Worm (Caenorhabditis elegans) whole organism, young adult: ENCODE data around the gene frm-5.1.
A peak's percentile ranks its signal among the peaks of the same experiment; 100 is the strongest.
"Not testable (repeated sequence)": the region's sequence is repeated elsewhere in the genome, so short reads cannot be mapped to it uniquely, and the experiment has no call there.

ENCODE experiments used
- B0336.3 ChIP-seq: fragments of 200-800 bp; sonication (Bioruptor generic); IDR thresholded peaks from 2 replicates; pipeline ENCODE4 v1.3.6; 2022; ENCODE audit warnings: missing genetic modification characterization, missing compliant biosample characterization
- C06A6.2 ChIP-seq: fragments of 200-800 bp; sonication (Bioruptor generic); conservative IDR thresholded peaks from 2 replicates; pipeline ENCODE4 v1.3.6; 2022; ENCODE audit warnings: missing genetic modification characterization, missing compliant biosample characterization
- D2030.7 ChIP-seq: fragments of 200-800 bp; sonication (Bioruptor generic); IDR thresholded peaks from 2 replicates; pipeline ENCODE4 v1.3.6; 2022; ENCODE audit warnings: missing genetic modification reagents, missing genetic modification characterization, missing compliant biosample characterization
- F23B12.7 ChIP-seq: sonication (generic microtip); optimal IDR thresholded peaks from 2 replicates; lab custom pipeline; 2017; ENCODE audit warnings: missing genetic modification characterization, mild to moderate bottlenecking, missing compliant biosample characterization, antibody characterized with exemption, moderate library complexity; ENCODE audit not compliant: insufficient read depth
- Y53F4B.3 ChIP-seq: fragments of 200-800 bp; sonication (Bioruptor generic); IDR thresholded peaks from 2 replicates; pipeline ENCODE4 v1.3.6; 2022; ENCODE audit warnings: missing genetic modification reagents, missing genetic modification characterization, missing compliant biosample characterization
- ama-1 ChIP-seq, 3 experiments: fragments of 150-350 bp in 1 of 3; sonication (generic microtip) in 2 of 3; optimal IDR thresholded peaks; 2 replicates each; lab custom pipeline; 2014 to 2018; ENCODE audit warnings: missing biosample characterization in 2 of 3, missing genetic modification characterization in 2 of 3, missing genetic modification reagents in 2 of 3
- cebp-1 ChIP-seq, 2 experiments: fragments of 200-800 bp in 1 of 2; sonication (Bioruptor generic) in 1 of 2; sonication (generic microtip) in 1 of 2; IDR thresholded peaks in 1 of 2; optimal IDR thresholded peaks in 1 of 2; 2 replicates each; pipeline versions ENCODE4 v1.3.6 to Lab custom; 2017 to 2022; ENCODE audit warnings: missing compliant biosample characterization in 2 of 2, missing genetic modification characterization in 2 of 2, mild to moderate bottlenecking in 1 of 2, missing genetic modification reagents in 1 of 2, moderate library complexity in 1 of 2
- ceh-27 ChIP-seq: fragments of 200-800 bp; sonication (Bioruptor generic); optimal IDR thresholded peaks from 2 replicates; lab custom pipeline; 2018; ENCODE audit warnings: mild to moderate bottlenecking, missing genetic modification characterization, moderate library complexity, missing compliant biosample characterization
- chd-7 ChIP-seq: sonication (generic microtip); optimal IDR thresholded peaks from 2 replicates; lab custom pipeline; 2016; ENCODE audit warnings: mild to moderate bottlenecking, missing genetic modification characterization, moderate library complexity, missing compliant biosample characterization
- dox-1 ChIP-seq: fragments of 200-800 bp; sonication (Bioruptor generic); IDR thresholded peaks from 2 replicates; pipeline ENCODE4 v1.3.6; 2022; ENCODE audit warnings: missing genetic modification reagents, missing genetic modification characterization, missing compliant biosample characterization
- efl-1 ChIP-seq: fragments of 150-350 bp; optimal IDR thresholded peaks from 2 replicates; lab custom pipeline; 2014; ENCODE audit warnings: missing biosample characterization, missing genetic modification reagents, missing genetic modification characterization
- egl-18 ChIP-seq: fragments of 200-800 bp; sonication (Bioruptor generic); IDR thresholded peaks from 2 replicates; pipeline ENCODE4 v1.3.6; 2022; ENCODE audit warnings: missing genetic modification reagents, missing genetic modification characterization, missing compliant biosample characterization
- hmg-1.2 ChIP-seq: fragments of 200-800 bp; sonication (Bioruptor generic); IDR thresholded peaks from 2 replicates; pipeline ENCODE4 v1.3.6; 2022; ENCODE audit warnings: missing genetic modification reagents, missing genetic modification characterization, missing compliant biosample characterization
- mcd-1 ChIP-seq: fragments of 200-800 bp; sonication (Bioruptor generic); IDR thresholded peaks from 2 replicates; pipeline ENCODE4 v1.3.6; 2022; ENCODE audit warnings: missing genetic modification reagents, missing genetic modification characterization, missing compliant biosample characterization
- nfya-2 ChIP-seq: fragments of 200-800 bp; sonication (Bioruptor generic); IDR thresholded peaks from 2 replicates; pipeline ENCODE4 v1.3.6; 2022; ENCODE audit warnings: missing genetic modification reagents, missing genetic modification characterization, missing compliant biosample characterization
- nhr-80 ChIP-seq: sonication (generic microtip); optimal IDR thresholded peaks from 2 replicates; lab custom pipeline; 2016; ENCODE audit warnings: missing genetic modification characterization, missing compliant biosample characterization
- rpc-1 ChIP-seq, 2 experiments: fragments of 150-350 bp in 1 of 2; sonication (generic microtip) in 1 of 2; optimal IDR thresholded peaks; 2 replicates each; lab custom pipeline; 2014 to 2018; ENCODE audit warnings: missing biosample characterization in 1 of 2, missing genetic modification characterization in 1 of 2, missing genetic modification reagents in 1 of 2, missing genotype in 1 of 2
- snpc-1.3 ChIP-seq: sonication (generic microtip); optimal IDR thresholded peaks from 2 replicates; lab custom pipeline; 2017; ENCODE audit warnings: missing genetic modification characterization, mild to moderate bottlenecking, missing compliant biosample characterization, antibody characterized with exemption, moderate library complexity, missing genotype, missing genetic modification reagents; ENCODE audit not compliant: insufficient read depth
- snpc-4 ChIP-seq, 5 experiments: fragments of 150-350 bp in 1 of 5; sonication (generic microtip) in 4 of 5; optimal IDR thresholded peaks; 2 replicates each; lab custom pipeline; 2014 to 2018; ENCODE audit warnings: missing genetic modification characterization in 5 of 5, missing biosample characterization in 3 of 5, antibody characterized with exemption in 2 of 5, mild to moderate bottlenecking in 2 of 5, missing compliant biosample characterization in 2 of 5, missing genotype in 2 of 5, moderate library complexity in 2 of 5, missing genetic modification reagents in 1 of 5
- zfh-2 ChIP-seq: fragments of 200-800 bp; sonication (Bioruptor generic); conservative IDR thresholded peaks from 2 replicates; pipeline ENCODE4 v1.3.6; 2022; ENCODE audit warnings: missing genetic modification reagents, missing genetic modification characterization, missing compliant biosample characterization
- ztf-22 ChIP-seq: fragments of 200-800 bp; sonication (Bioruptor generic); optimal IDR thresholded peaks from 2 replicates; lab custom pipeline; 2018; ENCODE audit warnings: mild to moderate bottlenecking, missing genetic modification characterization, moderate library complexity, missing compliant biosample characterization

Gene frm-5.1

DNA sequence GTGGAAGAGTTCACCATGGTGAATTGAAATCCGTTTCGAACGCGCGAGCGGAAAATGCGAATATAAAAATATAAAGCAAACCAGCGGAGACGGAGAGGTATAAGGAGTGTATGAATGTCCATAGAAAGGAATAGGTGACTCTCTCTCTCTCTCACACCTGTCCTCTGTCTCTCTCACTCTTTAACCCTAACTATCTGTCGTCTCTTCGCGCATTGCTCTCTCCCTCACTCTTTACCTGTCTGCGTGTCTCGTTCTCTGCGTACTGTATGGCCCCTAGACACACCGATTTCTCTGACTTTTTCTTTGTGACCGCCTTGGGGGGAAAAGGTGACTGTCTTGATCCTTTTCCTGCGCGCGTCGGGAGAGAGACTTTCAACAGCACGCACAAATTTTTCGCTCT, 2.5 kb upstream of the frm-5.1 start (continued):
- no peak for TF ChIP-seq ztf-22 (GFP tag; lab: Kevin White, UChicago)
- no peak for TF ChIP-seq snpc-1.3 (tag; lab: Kevin White, UChicago)
- TF ChIP-seq chd-7 (tag; lab: Kevin White, UChicago) = no peak
- TF ChIP-seq efl-1 = peak; percentile 18
- TF ChIP-seq egl-18 = no peak
- TF ChIP-seq mcd-1 (GFP tag; lab: Robert Waterston, UW) = 0 out of 2 replicates have a peak, but pooled peaks have one; percentile 19
- no peak for TF ChIP-seq snpc-4 (GFP tag; optimal IDR thresholded peaks at IDR 0.05; lab: Kevin White, UChicago)
- TF ChIP-seq snpc-4 (tag; optimal IDR thresholded peaks at IDR 0.05; lab: Kevin White, UChicago) = no peak
- TF ChIP-seq rpc-1 (optimal IDR thresholded peaks at IDR 0.05; lab: Kevin White, UChicago) = no peak
- no peak for TF ChIP-seq rpc-1 (tag; optimal IDR thresholded peaks at IDR 0.05; lab: Kevin White, UChicago)
- TF ChIP-seq cebp-1 (GFP tag; IDR thresholded peaks at IDR 0.05; lab: Robert Waterston, UW) = no peak
- peak; percentile 53 for TF ChIP-seq cebp-1 (tag; optimal IDR thresholded peaks at IDR 0.05; lab: Kevin White, UChicago)
- no peak for TF ChIP-seq Y53F4B.3
- no peak for TF ChIP-seq ama-1 (optimal IDR thresholded peaks at IDR 0.05; lab: Kevin White, UChicago)
- no peak for TF ChIP-seq ama-1 (GFP tag; optimal IDR thresholded peaks at IDR 0.05; lab: Kevin White, UChicago)
- peak; percentile 60 for TF ChIP-seq nhr-80
- peak; percentile 69; the same call in 1 of the 2 replicates for TF ChIP-seq zfh-2 (GFP tag; lab: Robert Waterston, UW)
- no peak; the same call in 1 of the 2 replicates for TF ChIP-seq B0336.3 (GFP tag; lab: Robert Waterston, UW)
- peak; percentile 17 for TF ChIP-seq ceh-27
- TF ChIP-seq nfya-2 = no peak

DNA sequence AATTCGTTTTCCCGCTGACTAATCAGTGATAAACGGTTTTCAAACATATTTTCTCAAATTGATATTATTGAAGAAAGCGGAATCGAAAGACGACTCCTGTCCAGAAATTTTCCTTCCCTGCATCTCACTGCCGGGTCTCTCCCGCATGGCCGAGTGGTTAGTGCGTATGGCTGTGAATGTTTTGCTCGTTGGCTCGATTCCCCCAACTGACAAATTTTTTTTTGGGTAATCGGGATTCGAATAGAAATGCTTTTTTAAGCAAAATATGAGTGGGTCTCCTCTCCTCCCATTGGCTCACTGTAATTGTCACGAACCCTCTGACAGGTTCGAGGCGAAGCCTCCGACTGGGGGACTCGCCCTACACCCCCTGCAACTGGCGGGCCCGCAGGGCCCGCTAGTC, 31.4 kb downstream of the frm-5.1 start:
- TF ChIP-seq hmg-1.2 (GFP tag; lab: Robert Waterston, UW) = peak; percentile 22; the same call in 1 of the 2 replicates
- TF ChIP-seq dox-1 = 0 out of 2 replicates have a peak, but pooled peaks have one; percentile 22
- peak; percentile 59 for TF ChIP-seq D2030.7

DNA sequence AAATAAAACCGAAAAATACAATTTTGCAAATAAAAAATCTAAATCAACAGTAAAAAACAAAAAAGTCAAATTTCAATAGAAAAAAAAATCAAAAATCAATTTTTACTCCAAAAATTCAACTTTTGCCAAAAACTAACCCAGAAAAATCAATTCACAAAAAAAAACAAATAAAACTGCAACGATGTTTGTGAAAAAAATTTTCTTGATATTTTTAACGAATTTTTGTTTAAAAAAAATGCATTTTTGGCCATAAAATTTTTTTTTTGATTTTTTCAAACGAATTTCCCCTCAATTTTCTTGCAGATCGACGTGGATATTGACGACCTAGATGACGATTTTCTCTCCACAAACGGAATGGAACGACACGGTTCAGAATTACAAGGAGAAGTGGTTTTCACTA, 48.3 kb downstream of the frm-5.1 start, which contains the start of gene frm-5.2:
Gene frm-5.2 (plus strand): TSS at position 301 of the 400 bp plus-strand sequence.
- TF ChIP-seq dox-1; F23B12.7 (tag; lab: Kevin White, UChicago); C06A6.2: not testable (repeated sequence)
- TF ChIP-seq, all 124 proteins: peak for 0; not testable (repeated sequence) for 124
